Worm (Caenorhabditis elegans): ENCODE measurements around the gene fbxa-118.

- no peak for TF ChIP-seq fkh-3 (tag; optimal IDR thresholded peaks at IDR 0.05)
- no peak for TF ChIP-seq nhr-27 (tag; optimal IDR thresholded peaks at IDR 0.05)
- no peak for TF ChIP-seq sea-2 (GFP tag; IDR thresholded peaks at IDR 0.05)
- no peak for TF ChIP-seq F57C9.4 (tag; optimal IDR thresholded peaks at IDR 0.05)
- TF ChIP-seq sdz-38 (tag; optimal IDR thresholded peaks at IDR 0.05), result no peak
- no peak for TF ChIP-seq attf-3 (GFP tag; conservative IDR thresholded peaks at IDR 0.05)
- no peak for TF ChIP-seq Y67H2A.10 (GFP tag; conservative IDR thresholded peaks at IDR 0.05)
These were observed 25.7 kb upstream of the fbxa-118 start for ce11 chrV:19802797-19803196.
